Worm (Caenorhabditis elegans) whole organism, L1 larva: ENCODE data around the gene acer-1.
A peak's percentile ranks its signal among the peaks of the same experiment; 100 is the strongest.

Source experiments
- C16A3.4 ChIP-seq: fragments of 150-350 bp; optimal IDR thresholded peaks from 2 replicates; lab custom pipeline; 2014; ENCODE audit warnings: missing biosample characterization, missing genetic modification characterization
- F16B12.6 ChIP-seq: fragments of 150-350 bp; optimal IDR thresholded peaks from 2 replicates; lab custom pipeline; 2014; ENCODE audit warnings: missing biosample characterization, missing genetic modification characterization
- aha-1 ChIP-seq: fragments of 150-350 bp; optimal IDR thresholded peaks from 2 replicates; lab custom pipeline; 2014; ENCODE audit warnings: missing biosample characterization, missing genetic modification characterization
- alr-1 ChIP-seq: fragments of 200-800 bp; sonication (Bioruptor generic); optimal IDR thresholded peaks from 2 replicates; lab custom pipeline; 2018; ENCODE audit warnings: borderline replicate concordance, mild to moderate bottlenecking, missing genetic modification characterization, missing compliant biosample characterization
- aly-2 ChIP-seq: fragments of 150-350 bp; optimal IDR thresholded peaks from 2 replicates; lab custom pipeline; 2014; ENCODE audit warnings: missing biosample characterization, missing genetic modification characterization
- blmp-1 ChIP-seq: fragments of 150-350 bp; optimal IDR thresholded peaks from 2 replicates; lab custom pipeline; 2014; ENCODE audit warnings: missing biosample characterization, missing genetic modification characterization
- ceh-63 ChIP-seq: fragments of 200-800 bp; sonication (Bioruptor generic); optimal IDR thresholded peaks from 2 replicates; lab custom pipeline; 2018; ENCODE audit warnings: mild to moderate bottlenecking, missing genetic modification characterization, missing compliant biosample characterization
- ceh-90 ChIP-seq: sonication (generic microtip); optimal IDR thresholded peaks from 2 replicates; lab custom pipeline; 2016; ENCODE audit warnings: missing genetic modification characterization, missing compliant biosample characterization
- dpl-1 ChIP-seq, 3 experiments: fragments of 150-350 bp in 2 of 3; sonication (generic microtip) in 1 of 3; optimal IDR thresholded peaks; 2 replicates each; lab custom pipeline; 2014 to 2017; ENCODE audit warnings: missing biosample characterization in 3 of 3, missing genetic modification characterization in 3 of 3, missing genetic modification reagents in 3 of 3
- efl-1 ChIP-seq, 4 experiments: fragments of 150-350 bp; optimal IDR thresholded peaks in 3 of 4; peaks in 1 of 4; 1 replicate in 1 of 4; 2 replicates in 3 of 4; lab custom pipeline; 2014; ENCODE audit warnings: missing biosample characterization in 2 of 4, missing genetic modification characterization in 2 of 4, missing genetic modification reagents in 2 of 4
- egl-27 ChIP-seq, 2 experiments: fragments of 150-350 bp in 1 of 2; sonication (generic microtip); optimal IDR thresholded peaks; 3 replicates each; lab custom pipeline; 2017 to 2018; ENCODE audit warnings: missing biosample characterization in 2 of 2, missing genetic modification characterization in 2 of 2, missing genetic modification reagents in 2 of 2
- elt-3 ChIP-seq, 6 experiments: fragments of 150-350 bp in 1 of 6; sonication (generic microtip); optimal IDR thresholded peaks; 2 replicates each; lab custom pipeline; 2017 to 2018; ENCODE audit warnings: missing biosample characterization in 6 of 6, missing genetic modification characterization in 6 of 6, inconsistent platforms in 1 of 6
- fkh-10 ChIP-seq: sonication (generic microtip); optimal IDR thresholded peaks from 2 replicates; lab custom pipeline; 2017; ENCODE audit warnings: missing biosample characterization, missing genetic modification reagents, missing genetic modification characterization
- fkh-4 ChIP-seq: sonication (generic microtip); optimal IDR thresholded peaks from 2 replicates; lab custom pipeline; 2016; ENCODE audit warnings: missing compliant biosample characterization, missing genetic modification characterization, borderline replicate concordance
- fkh-8 ChIP-seq: sonication (generic microtip); optimal IDR thresholded peaks from 2 replicates; lab custom pipeline; 2016; ENCODE audit warnings: mild to moderate bottlenecking, missing genetic modification characterization, missing compliant biosample characterization
- grh-1 ChIP-seq: fragments of 200-800 bp; sonication (Bioruptor generic); IDR thresholded peaks from 2 replicates; pipeline ENCODE4 v1.3.6; 2022; ENCODE audit warnings: missing genetic modification reagents, missing genetic modification characterization, missing compliant biosample characterization
- hlh-17 ChIP-seq: fragments of 200-800 bp; sonication (Bioruptor generic); optimal IDR thresholded peaks from 2 replicates; lab custom pipeline; 2018; ENCODE audit warnings: missing genetic modification characterization, mild to moderate bottlenecking, missing compliant biosample characterization, moderate library complexity, borderline replicate concordance
- hpl-2 ChIP-seq: fragments of 150-350 bp; optimal IDR thresholded peaks from 2 replicates; lab custom pipeline; 2014; ENCODE audit warnings: missing biosample characterization, missing genetic modification reagents, missing genetic modification characterization
- jun-1 ChIP-seq: fragments of 150-350 bp; optimal IDR thresholded peaks from 2 replicates; lab custom pipeline; 2014; ENCODE audit warnings: missing biosample characterization, missing genetic modification reagents, missing genetic modification characterization
- lin-13 ChIP-seq: fragments of 150-350 bp; optimal IDR thresholded peaks from 2 replicates; lab custom pipeline; 2014; ENCODE audit warnings: missing biosample characterization, missing genetic modification reagents, missing genetic modification characterization
- lin-14 ChIP-seq: fragments of 200-800 bp; sonication (Bioruptor generic); optimal IDR thresholded peaks from 2 replicates; lab custom pipeline; 2018; ENCODE audit warnings: mild to moderate bottlenecking, missing genetic modification characterization, moderate library complexity, missing compliant biosample characterization
- lin-15B ChIP-seq: fragments of 150-350 bp; sonication (generic microtip); optimal IDR thresholded peaks from 3 replicates; lab custom pipeline; 2014; ENCODE audit warnings: missing biosample characterization, missing genetic modification characterization
- lin-35 ChIP-seq, 2 experiments: fragments of 150-350 bp; optimal IDR thresholded peaks; 2 replicates each; lab custom pipeline; 2014; ENCODE audit warnings: missing biosample characterization in 2 of 2, missing genetic modification characterization in 2 of 2, missing genetic modification reagents in 2 of 2
- lir-3 ChIP-seq: sonication (generic microtip); optimal IDR thresholded peaks from 2 replicates; lab custom pipeline; 2016; ENCODE audit warnings: mild to moderate bottlenecking, missing genetic modification characterization, moderate library complexity, missing compliant biosample characterization; ENCODE audit not compliant: poor library complexity
- lsy-2 ChIP-seq, 2 experiments: fragments of 150-350 bp; optimal IDR thresholded peaks; 2 replicates each; lab custom pipeline; 2014; ENCODE audit warnings: missing biosample characterization in 2 of 2, missing genetic modification characterization in 2 of 2
- mab-9 ChIP-seq: fragments of 200-800 bp; sonication (Bioruptor generic); IDR thresholded peaks from 2 replicates; pipeline ENCODE4 v1.3.6; 2022; ENCODE audit warnings: missing genetic modification reagents, missing genetic modification characterization, missing compliant biosample characterization
- mdl-1 ChIP-seq, 2 experiments: fragments of 150-350 bp; optimal IDR thresholded peaks; 2 replicates each; lab custom pipeline; 2014 to 2017; ENCODE audit warnings: missing biosample characterization in 2 of 2, missing genetic modification characterization in 2 of 2, inconsistent platforms in 1 of 2
- mef-2 ChIP-seq: fragments of 150-350 bp; optimal IDR thresholded peaks from 2 replicates; lab custom pipeline; 2014; ENCODE audit warnings: missing biosample characterization, missing genetic modification characterization
- mep-1 ChIP-seq: fragments of 150-350 bp; optimal IDR thresholded peaks from 2 replicates; lab custom pipeline; 2014; ENCODE audit warnings: missing biosample characterization, missing genetic modification characterization
- nhr-12 ChIP-seq: sonication (generic microtip); optimal IDR thresholded peaks from 2 replicates; lab custom pipeline; 2017; ENCODE audit warnings: missing biosample characterization, missing genetic modification characterization
- nhr-19 ChIP-seq: fragments of 200-800 bp; sonication (Bioruptor generic); conservative IDR thresholded peaks from 2 replicates; pipeline ENCODE4 v1.3.6; 2022; ENCODE audit warnings: missing genetic modification characterization, missing compliant biosample characterization
- nhr-20 ChIP-seq: sonication (generic microtip); optimal IDR thresholded peaks from 2 replicates; lab custom pipeline; 2016; ENCODE audit warnings: mild to moderate bottlenecking, missing genetic modification characterization, missing compliant biosample characterization
- nhr-47 ChIP-seq: sonication (generic microtip); optimal IDR thresholded peaks from 2 replicates; lab custom pipeline; 2016; ENCODE audit warnings: mild to moderate bottlenecking, missing genetic modification characterization, moderate library complexity, missing compliant biosample characterization
- nhr-71 ChIP-seq: sonication (generic microtip); optimal IDR thresholded peaks from 2 replicates; lab custom pipeline; 2016; ENCODE audit warnings: mild to moderate bottlenecking, missing genetic modification characterization, moderate library complexity, missing compliant biosample characterization
- nhr-77 ChIP-seq: fragments of 150-350 bp; optimal IDR thresholded peaks from 2 replicates; lab custom pipeline; 2014; ENCODE audit warnings: missing biosample characterization, missing genetic modification characterization
- nhr-85 ChIP-seq: sonication (generic microtip); peaks from one replicate; lab custom pipeline; 2016; ENCODE audit warnings: missing genetic modification characterization, inconsistent platforms, missing compliant biosample characterization
- nhr-90 ChIP-seq: sonication (generic microtip); optimal IDR thresholded peaks from 2 replicates; lab custom pipeline; 2016; ENCODE audit warnings: mild to moderate bottlenecking, missing genetic modification characterization, missing compliant biosample characterization; ENCODE audit not compliant: poor library complexity
- rnt-1 ChIP-seq: sonication (generic microtip); optimal IDR thresholded peaks from 2 replicates; lab custom pipeline; 2016; ENCODE audit warnings: mild to moderate bottlenecking, missing genetic modification characterization, moderate library complexity, missing compliant biosample characterization
- snu-23 ChIP-seq: sonication (generic microtip); optimal IDR thresholded peaks from 2 replicates; lab custom pipeline; 2016; ENCODE audit warnings: missing genetic modification characterization, missing compliant biosample characterization
- sox-4 ChIP-seq: sonication (generic microtip); optimal IDR thresholded peaks from 2 replicates; lab custom pipeline; 2016; ENCODE audit warnings: missing genetic modification characterization, missing compliant biosample characterization
- swsn-7 ChIP-seq: sonication (generic microtip); optimal IDR thresholded peaks from 2 replicates; lab custom pipeline; 2016; ENCODE audit warnings: missing genetic modification characterization, missing compliant biosample characterization
- tbx-2 ChIP-seq: sonication (generic microtip); optimal IDR thresholded peaks from 2 replicates; lab custom pipeline; 2016; ENCODE audit warnings: missing genetic modification characterization, missing compliant biosample characterization
- unc-130 ChIP-seq: fragments of 150-350 bp; optimal IDR thresholded peaks from 2 replicates; lab custom pipeline; 2017; ENCODE audit warnings: missing biosample characterization, missing genetic modification characterization, inconsistent platforms
- unc-30 ChIP-seq: sonication (generic microtip); optimal IDR thresholded peaks from 2 replicates; lab custom pipeline; 2017; ENCODE audit warnings: missing biosample characterization, missing genetic modification characterization
- unc-86 ChIP-seq: sonication (generic microtip); optimal IDR thresholded peaks from 2 replicates; lab custom pipeline; 2016; ENCODE audit warnings: missing genetic modification characterization, missing compliant biosample characterization
- vab-15 ChIP-seq: sonication (generic microtip); optimal IDR thresholded peaks from 2 replicates; lab custom pipeline; 2017; ENCODE audit warnings: missing genotype, mild to moderate bottlenecking, missing genetic modification characterization, missing compliant biosample characterization
- ztf-4 ChIP-seq: fragments of 150-350 bp; optimal IDR thresholded peaks from 2 replicates; lab custom pipeline; 2014; ENCODE audit warnings: missing biosample characterization, missing genetic modification characterization

The acer-1 gene

DNA sequence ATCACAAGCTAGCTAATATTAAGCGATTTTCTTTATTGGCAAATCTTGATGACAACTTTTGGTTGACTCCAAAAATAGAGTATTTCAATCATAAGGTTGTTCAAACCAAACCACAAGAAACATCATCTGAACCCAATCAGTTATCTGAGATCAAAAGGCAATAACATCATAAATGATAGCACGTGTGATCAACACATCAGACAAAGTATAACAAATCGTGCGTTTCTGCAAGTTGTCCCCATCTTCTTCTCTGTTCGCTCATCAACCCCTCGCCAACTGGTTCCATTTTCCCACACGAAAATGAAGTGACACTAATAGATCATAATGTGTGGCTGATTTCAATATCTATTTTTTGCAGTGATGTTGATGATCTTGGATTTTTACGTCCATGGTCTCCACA lies 40.9 kb downstream of the acer-1 start:
- peak in 1 of 2 experiments; percentile 73 for TF ChIP-seq lin-35 (GFP tag; optimal IDR thresholded peaks at IDR 0.05; lab: Kevin White, UChicago)
- peak; percentile 74 for TF ChIP-seq lin-14 (GFP tag; lab: Kevin White, UChicago)
- peak; percentile 63 for TF ChIP-seq tbx-2 (tag; lab: Kevin White, UChicago)
- TF ChIP-seq dpl-1 (GFP tag; optimal IDR thresholded peaks at IDR 0.05; lab: Kevin White, UChicago), result peak in 1 of 3 experiments; percentile 37
- peak; percentile 13 for TF ChIP-seq nhr-90
- TF ChIP-seq mab-9 (GFP tag; lab: Robert Waterston, UW), result no peak
- TF ChIP-seq efl-1 (optimal IDR thresholded peaks at IDR 0.05; lab: Kevin White, UChicago), result no peak
- TF ChIP-seq efl-1 (GFP tag; optimal IDR thresholded peaks at IDR 0.05 in 1 of 2; lab: Kevin White, UChicago), result peak in 1 of 2 experiments; percentile 92
- TF ChIP-seq blmp-1 (tag; lab: Kevin White, UChicago), result peak; percentile 86
- TF ChIP-seq nhr-71, result peak; percentile 84
- peak in 1 of 2 experiments; percentile 81 for TF ChIP-seq mdl-1 (tag; optimal IDR thresholded peaks at IDR 0.05; lab: Kevin White, UChicago)
- TF ChIP-seq lsy-2 (tag; optimal IDR thresholded peaks at IDR 0.05; lab: Kevin White, UChicago), result peak in 1 of 2 experiments; percentile 31
- peak; percentile 34 for TF ChIP-seq C16A3.4 (tag; lab: Kevin White, UChicago)
- no peak for TF ChIP-seq hlh-17 (GFP tag; lab: Kevin White, UChicago)
- no peak for TF ChIP-seq aly-2 (tag; lab: Kevin White, UChicago)
- peak; percentile 15 for TF ChIP-seq rnt-1
- TF ChIP-seq nhr-12 (tag; lab: Kevin White, UChicago), result no peak
- peak; percentile 60 for TF ChIP-seq ztf-4 (tag; lab: Kevin White, UChicago)
- TF ChIP-seq elt-3 (tag; optimal IDR thresholded peaks at IDR 0.05; lab: Kevin White, UChicago), result peak in 3 of 6 experiments; percentile 7 to 93 (median 81)
- peak; percentile 94 for TF ChIP-seq nhr-85 (tag; lab: Kevin White, UChicago)
- peak; percentile 82 for TF ChIP-seq vab-15 (tag; lab: Kevin White, UChicago)
- no peak for TF ChIP-seq fkh-4 (tag; lab: Kevin White, UChicago)
- peak; percentile 59 for TF ChIP-seq snu-23 (GFP tag; lab: Kevin White, UChicago)
- TF ChIP-seq nhr-20 (tag; lab: Kevin White, UChicago), result peak; percentile 79
- peak; percentile 3 for TF ChIP-seq mep-1
- TF ChIP-seq lir-3 (tag; lab: Kevin White, UChicago), result peak; percentile 24
- peak; percentile 48 to 71 for TF ChIP-seq egl-27 (tag; optimal IDR thresholded peaks at IDR 0.05; lab: Kevin White, UChicago)
- TF ChIP-seq F16B12.6, result no peak
- TF ChIP-seq aha-1, result no peak
- TF ChIP-seq nhr-47 (tag; lab: Kevin White, UChicago), result peak; percentile 6
- TF ChIP-seq unc-130 (tag; lab: Kevin White, UChicago), result peak; percentile 78
- TF ChIP-seq nhr-19 (GFP tag; lab: Robert Waterston, UW), result peak; percentile 63
- peak; percentile 42; the same call in 1 of the 2 replicates for TF ChIP-seq grh-1

DNA sequence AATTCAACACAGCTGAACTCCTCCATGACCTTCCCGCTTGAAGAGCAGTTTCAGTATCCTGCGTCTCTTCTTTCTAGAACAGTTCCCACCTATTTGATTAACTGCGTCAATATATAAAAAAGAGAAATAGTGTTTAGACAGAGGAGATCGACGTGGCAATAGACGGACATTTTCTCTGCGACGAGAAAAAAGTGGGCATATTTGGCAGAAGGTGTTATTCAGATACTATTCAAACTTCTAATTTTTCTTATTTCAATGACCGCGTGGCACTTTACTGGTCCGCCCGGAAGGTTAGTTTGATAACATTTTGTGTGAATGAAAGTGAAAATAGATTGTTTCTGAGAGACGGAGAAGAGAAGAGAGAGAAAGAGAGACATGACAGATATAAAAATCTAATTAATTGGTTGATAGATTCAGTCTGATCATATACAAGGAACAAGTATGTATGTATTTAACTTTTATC lies 42.3 kb downstream of the acer-1 start, which contains the start of gene tbc-6:
Gene tbc-6 (plus strand): TSS at position 208 of the 463 bp plus-strand sequence.
- peak; percentile 61 for TF ChIP-seq snu-23 (GFP tag; lab: Kevin White, UChicago)
- no peak for TF ChIP-seq F16B12.6
- peak; percentile 85 for TF ChIP-seq nhr-71
- TF ChIP-seq nhr-12 (tag; lab: Kevin White, UChicago), result no peak
- no peak for TF ChIP-seq ceh-90 (tag; lab: Kevin White, UChicago)
- no peak for TF ChIP-seq lin-15B (tag; lab: Kevin White, UChicago)
- peak; percentile 51 for TF ChIP-seq nhr-47 (tag; lab: Kevin White, UChicago)
- peak in 1 of 2 experiments; percentile 23 for TF ChIP-seq mdl-1 (tag; optimal IDR thresholded peaks at IDR 0.05; lab: Kevin White, UChicago)
- no peak for TF ChIP-seq hpl-2
- no peak for TF ChIP-seq fkh-10 (GFP tag; lab: Kevin White, UChicago)
- peak; percentile 17 for TF ChIP-seq nhr-77 (tag; lab: Kevin White, UChicago)
- TF ChIP-seq swsn-7 (tag; lab: Kevin White, UChicago), result no peak
- no peak for TF ChIP-seq mef-2 (tag; lab: Kevin White, UChicago)
- TF ChIP-seq fkh-8 (tag; lab: Kevin White, UChicago), result no peak
- TF ChIP-seq lin-13 (GFP tag; lab: Kevin White, UChicago), result peak; percentile 36
- no peak for TF ChIP-seq jun-1 (tag; lab: Kevin White, UChicago)
- TF ChIP-seq sox-4 (tag; lab: Kevin White, UChicago), result no peak
- no peak for TF ChIP-seq hlh-17 (GFP tag; lab: Kevin White, UChicago)
- peak in 1 of 2 experiments; percentile 30 for TF ChIP-seq efl-1 (optimal IDR thresholded peaks at IDR 0.05; lab: Kevin White, UChicago)
- peak in 1 of 2 experiments; percentile 88 for TF ChIP-seq efl-1 (GFP tag; optimal IDR thresholded peaks at IDR 0.05 in 1 of 2; lab: Kevin White, UChicago)
- peak; percentile 93 for TF ChIP-seq blmp-1 (tag; lab: Kevin White, UChicago)
- peak; percentile 19 to 58 for TF ChIP-seq egl-27 (tag; optimal IDR thresholded peaks at IDR 0.05; lab: Kevin White, UChicago)
- TF ChIP-seq ceh-63 (GFP tag; lab: Kevin White, UChicago), result no peak
- no peak for TF ChIP-seq alr-1
- peak; percentile 80 for TF ChIP-seq vab-15 (tag; lab: Kevin White, UChicago)
- TF ChIP-seq mab-9 (GFP tag; lab: Robert Waterston, UW), result no peak
- TF ChIP-seq unc-30, result no peak
- TF ChIP-seq aha-1, result no peak
- peak in 1 of 2 experiments; percentile 22 for TF ChIP-seq lin-35 (GFP tag; optimal IDR thresholded peaks at IDR 0.05; lab: Kevin White, UChicago)
- no peak for TF ChIP-seq unc-86 (tag; lab: Kevin White, UChicago)
